Fruit fly (Drosophila melanogaster): ENCODE data around the gene CG9702.

CG9702 gene

DNA sequence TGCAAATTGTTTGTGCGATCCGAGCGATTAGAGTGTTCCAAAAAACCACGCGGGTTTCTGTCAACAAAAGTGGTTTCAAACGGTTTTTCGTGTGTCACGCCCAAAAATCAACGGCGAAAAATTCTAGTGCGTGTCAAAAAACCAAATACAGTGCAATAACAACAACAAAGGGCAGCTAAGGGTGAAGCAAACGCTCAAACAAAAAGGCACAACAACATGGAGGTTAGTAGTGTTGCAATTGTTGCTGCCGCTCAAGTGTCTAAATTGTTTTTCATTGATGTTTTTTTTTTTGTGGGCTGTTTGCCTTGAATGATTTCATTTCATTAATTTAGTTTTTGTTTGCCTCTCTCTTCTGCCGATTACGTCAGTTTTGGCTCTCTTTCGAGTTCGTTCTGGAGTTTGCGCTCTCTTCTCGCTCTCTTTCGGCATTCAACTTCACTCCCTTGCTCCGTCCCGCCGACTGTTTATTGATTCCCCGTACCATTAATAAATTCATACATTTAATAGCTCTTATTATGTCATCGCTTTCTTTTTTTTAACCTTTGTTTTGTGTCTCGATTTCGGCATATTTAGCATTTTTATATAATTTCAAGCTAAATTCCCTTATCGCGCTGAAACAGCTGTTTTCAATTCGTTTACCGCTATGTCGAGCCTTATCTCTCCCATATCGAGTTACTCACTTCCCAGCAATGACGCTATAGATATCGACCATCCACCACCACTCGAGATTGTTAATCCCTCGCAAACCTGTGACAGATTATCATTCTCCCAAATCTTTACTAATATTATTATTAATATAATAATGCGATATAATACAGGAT lies 15.8 kb upstream of the CG9702 start:
- no peak for TF ChIP-seq CG17801 (GFP tag; optimal IDR thresholded peaks at IDR 0.05; ENCODE audit: partially characterized antibody)

dm6 chr3R:30564479-30564878 lies 14.8 kb upstream of the CG9702 start:
- no peak for TF ChIP-seq CG17801 (GFP tag; optimal IDR thresholded peaks at IDR 0.05; ENCODE audit: partially characterized antibody)

dm6 chr3R:30566181-30566902 lies 12.9 kb upstream of the CG9702 start:
- no peak for TF ChIP-seq CG17801 (GFP tag; optimal IDR thresholded peaks at IDR 0.05; ENCODE audit: partially characterized antibody)

dm6 chr3R:30567215-30567614 lies 12.0 kb upstream of the CG9702 start:
- no peak for TF ChIP-seq CG17801 (GFP tag; optimal IDR thresholded peaks at IDR 0.05; ENCODE audit: partially characterized antibody)

DNA sequence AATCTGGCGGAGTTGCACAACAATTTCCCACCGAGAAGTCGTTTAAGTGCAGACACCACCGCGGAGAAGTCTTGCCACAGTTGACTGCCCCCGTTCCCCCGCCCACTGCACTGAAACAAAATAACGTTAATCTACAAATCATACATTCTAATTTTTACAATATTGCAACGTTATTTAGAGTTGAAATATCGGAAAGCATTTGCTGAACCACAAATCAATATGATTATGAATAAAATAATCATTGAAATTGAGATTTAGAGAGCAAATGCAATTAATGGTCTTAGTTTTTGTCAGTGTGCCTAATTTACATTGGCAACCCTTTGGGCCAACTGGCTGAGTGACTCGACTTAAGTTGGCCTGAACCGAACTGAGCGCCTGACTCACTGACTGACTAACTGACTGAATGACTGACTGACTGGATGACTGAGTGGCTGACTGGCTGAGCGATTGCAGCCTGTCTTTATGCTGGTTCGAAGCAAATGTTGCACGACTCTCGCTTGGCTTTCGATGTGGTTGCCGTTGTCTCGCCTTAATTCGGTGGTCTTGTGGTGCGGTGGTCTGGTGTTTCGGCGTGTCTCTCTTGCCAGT lies 8.6 kb upstream of the CG9702 start:
- no peak for TF ChIP-seq CG17801 (GFP tag; optimal IDR thresholded peaks at IDR 0.05; ENCODE audit: partially characterized antibody)

DNA sequence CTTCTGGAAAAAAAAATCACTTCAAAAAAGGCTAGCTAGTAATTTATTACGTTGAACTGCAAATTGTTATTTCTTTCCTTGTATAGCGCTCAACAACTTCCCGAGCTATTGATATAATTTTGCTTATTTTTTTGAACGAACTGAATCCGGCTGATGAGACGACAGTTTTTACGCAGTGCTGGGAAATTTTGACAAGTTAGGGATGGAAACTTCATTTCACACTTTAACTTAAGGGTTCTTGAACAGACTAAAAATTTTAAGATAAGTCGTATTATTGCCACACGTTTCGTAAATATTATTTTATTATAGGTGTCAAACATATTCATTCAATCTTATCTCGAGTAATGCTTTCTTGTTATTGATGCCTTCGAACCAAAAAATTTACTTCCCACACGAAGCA lies 4.3 kb downstream of the CG9702 start, which contains the start of gene Rpt6R:
Gene Rpt6R, minus strand, starts transcription at position 156 of the 400 bp plus-strand sequence.
- TF ChIP-seq CG17801 (GFP tag; optimal IDR thresholded peaks at IDR 0.05; ENCODE audit: partially characterized antibody) = no peak

DNA sequence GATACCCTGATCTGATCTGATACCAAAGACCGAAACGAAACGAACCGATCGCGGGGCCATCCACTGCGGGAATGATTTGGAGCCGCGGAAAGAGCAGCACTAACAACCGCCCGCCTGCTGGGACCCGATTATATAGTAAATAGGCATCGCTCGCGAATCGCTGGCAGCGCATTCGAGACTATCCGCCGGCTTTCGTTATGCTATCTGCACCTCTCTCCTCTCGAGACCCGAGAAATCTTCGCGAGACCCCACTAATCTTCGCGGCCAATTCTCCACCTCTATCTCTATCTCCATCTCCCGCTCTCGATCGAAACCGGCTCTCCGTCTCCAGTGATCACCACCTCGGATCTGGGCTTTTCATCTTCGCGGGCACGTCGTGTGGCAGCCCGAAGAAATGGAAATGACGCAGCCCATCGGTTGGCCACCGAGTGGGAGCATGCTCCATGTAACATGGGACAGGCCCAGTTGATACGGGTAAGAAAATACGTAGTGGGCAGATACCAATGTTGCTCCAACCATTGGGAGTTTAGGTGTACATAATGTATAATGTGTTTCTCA lies 8.0 kb downstream of the CG9702 start, which contains the start of gene CG9717:
Gene CG9717, minus strand, starts transcription at position 107 of the 558 bp plus-strand sequence.
- no peak for TF ChIP-seq CG17801 (GFP tag; optimal IDR thresholded peaks at IDR 0.05; ENCODE audit: partially characterized antibody)

- no peak for TF ChIP-seq CG17801 (GFP tag; optimal IDR thresholded peaks at IDR 0.05; ENCODE audit: partially characterized antibody)
These were observed 11.0 kb downstream of the CG9702 start for dm6 chr3R:30590237-30590636.

DNA sequence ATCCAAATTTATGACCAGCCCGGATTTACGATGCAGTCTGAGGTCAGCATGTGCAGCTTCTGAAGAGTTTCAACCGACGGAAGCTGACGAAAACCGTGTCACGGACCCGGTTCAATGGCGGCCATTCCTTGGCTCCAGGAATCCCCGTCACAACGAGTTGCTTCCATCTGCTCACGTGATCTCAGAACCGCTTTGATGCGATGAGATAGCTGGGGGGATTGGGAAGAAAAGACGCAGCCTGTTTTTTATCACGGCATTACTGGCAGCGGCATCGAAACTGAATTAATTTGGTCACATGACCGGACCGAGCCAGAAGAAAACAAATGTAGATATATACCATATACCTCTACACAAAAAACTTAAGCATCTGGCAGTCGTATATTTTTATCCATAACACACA lies 11.6 kb downstream of the CG9702 start:
- no peak for TF ChIP-seq CG17801 (GFP tag; optimal IDR thresholded peaks at IDR 0.05; ENCODE audit: partially characterized antibody)

DNA sequence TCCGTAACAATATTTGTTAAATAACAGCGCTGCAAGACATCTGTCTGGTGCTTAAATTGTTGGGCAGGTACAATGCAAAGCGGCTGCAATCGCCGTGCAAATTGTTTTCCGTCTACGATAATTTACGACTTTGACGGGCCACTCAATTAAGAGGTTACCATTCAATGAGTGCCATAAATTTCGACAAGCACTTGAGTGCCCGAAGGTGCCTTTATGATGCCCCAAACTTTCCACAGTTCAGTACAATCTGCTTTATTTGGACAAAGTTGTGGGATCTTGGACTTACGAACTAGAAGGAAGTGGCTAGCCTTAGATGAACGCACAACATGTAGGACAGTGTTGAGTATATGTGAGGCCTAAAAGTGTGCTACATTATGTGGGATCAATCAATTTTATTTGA lies 13.5 kb downstream of the CG9702 start:
- no peak for TF ChIP-seq CG17801 (GFP tag; optimal IDR thresholded peaks at IDR 0.05; ENCODE audit: partially characterized antibody)

dm6 chr3R:30596704-30597103 lies 17.5 kb downstream of the CG9702 start, which contains the start of gene CG31019:
Gene CG31019, plus strand, starts transcription at chr3R:30597004.
- no peak for TF ChIP-seq CG17801 (GFP tag; optimal IDR thresholded peaks at IDR 0.05; ENCODE audit: partially characterized antibody)

DNA sequence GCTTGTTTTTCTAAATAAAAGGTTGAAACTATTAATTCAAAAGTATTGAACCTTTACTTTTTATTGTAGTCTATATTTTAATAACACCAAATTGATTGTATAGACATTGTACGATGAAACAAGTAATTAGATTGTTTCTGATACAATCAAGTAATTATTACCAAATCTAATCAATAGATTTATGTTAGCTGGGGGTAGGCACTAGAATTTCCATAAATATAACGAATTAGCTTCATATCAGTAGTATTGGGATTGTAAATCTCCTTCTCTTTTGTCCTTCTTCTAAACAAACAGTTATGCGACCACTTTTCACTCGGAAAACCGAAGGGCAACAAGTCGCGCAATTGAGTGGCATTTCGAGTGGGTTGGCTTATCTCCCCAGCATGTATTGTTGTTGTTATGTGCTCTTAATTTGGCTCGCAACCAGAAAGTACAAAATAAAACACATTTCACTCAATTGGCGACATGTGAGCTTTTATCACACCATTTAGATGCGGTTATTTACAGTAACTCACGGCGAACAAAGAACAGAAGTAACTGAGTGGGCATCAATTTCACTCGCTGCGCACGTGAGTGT lies 20.3 kb downstream of the CG9702 start:
- no peak for TF ChIP-seq CG17801 (GFP tag; optimal IDR thresholded peaks at IDR 0.05; ENCODE audit: partially characterized antibody)

DNA sequence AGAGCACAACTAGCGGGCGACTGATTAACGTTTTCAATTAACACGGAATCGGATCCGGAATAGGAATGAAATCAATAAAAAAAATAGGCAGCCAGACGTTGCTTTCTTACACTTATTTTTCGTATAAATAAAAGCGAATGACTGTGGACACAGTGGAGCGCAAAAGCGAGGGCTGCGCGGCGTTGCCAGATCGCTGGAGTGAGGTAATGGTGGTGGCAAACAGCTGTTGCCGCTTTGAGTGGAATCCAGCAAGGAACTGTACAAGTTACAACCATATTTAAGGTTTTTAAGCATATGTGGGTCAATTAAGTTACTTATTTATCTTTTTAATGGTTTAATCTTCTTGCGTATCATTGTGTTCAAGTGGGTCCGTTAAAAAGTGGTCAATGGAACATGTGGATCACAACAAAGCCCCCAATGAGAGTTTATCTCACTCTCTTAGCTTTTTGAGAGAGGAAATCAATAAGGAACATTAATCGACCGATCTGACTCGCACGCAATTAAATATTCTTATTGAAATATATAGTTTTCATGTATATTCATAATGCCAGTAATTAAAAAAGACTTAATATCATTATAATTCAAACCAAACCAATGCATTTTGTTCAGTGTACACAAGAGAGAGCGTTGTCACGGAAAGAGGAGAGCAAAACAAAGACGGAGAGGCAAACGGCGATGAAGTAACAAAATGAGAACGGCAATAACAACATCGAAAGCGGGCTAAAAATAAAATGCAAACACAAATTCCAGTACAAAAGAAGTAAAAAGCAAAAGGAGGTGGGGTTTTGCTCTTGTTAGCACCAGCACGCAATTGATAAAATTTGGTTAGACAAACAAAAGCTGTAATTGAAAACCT lies 21.2 kb downstream of the CG9702 start:
- peak; percentile 88 for TF ChIP-seq CG17801 (GFP tag; optimal IDR thresholded peaks at IDR 0.05; ENCODE audit: partially characterized antibody)
